Fruit fly (Drosophila melanogaster): ENCODE results near the gene p38a.

Gene p38a

DNA sequence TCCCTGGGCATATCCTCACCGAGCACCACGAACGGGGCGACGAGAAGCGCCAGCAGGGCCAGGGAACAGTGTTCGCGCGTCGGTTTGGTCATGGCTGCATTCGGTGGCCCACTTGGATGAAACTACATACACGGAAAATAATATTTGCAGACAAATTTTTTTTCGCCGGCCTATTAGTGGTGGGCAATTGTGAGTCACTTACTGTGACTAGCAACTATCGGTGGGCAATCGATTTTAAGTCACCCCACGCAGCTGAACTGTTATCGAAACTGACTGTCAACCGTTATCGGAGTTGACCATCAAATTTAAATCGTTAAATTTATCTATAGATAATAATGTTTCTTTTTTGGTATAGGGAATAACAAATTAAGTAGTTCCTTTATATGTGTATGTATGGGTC is 17.2 kb upstream of the p38a start, which contains the start of gene CG5510 (continued):
- TF ChIP-seq schlank (tag; optimal IDR thresholded peaks at IDR 0.05): no peak
- TF ChIP-seq crc (GFP tag; optimal IDR thresholded peaks at IDR 0.05): no peak
- no peak; the same call in 1 of the 2 replicates for TF ChIP-seq CG4404 (GFP tag; IDR thresholded peaks at IDR 0.05)
- no peak for TF ChIP-seq Hand (GFP tag; optimal IDR thresholded peaks at IDR 0.05)
- TF ChIP-seq MESR4 (GFP tag; optimal IDR thresholded peaks at IDR 0.05): peak; percentile 90
- TF ChIP-seq CG4617 (GFP tag; optimal IDR thresholded peaks at IDR 0.05; ENCODE audit: borderline replicate concordance): peak; percentile 72
- TF ChIP-seq CG10274 (GFP tag; optimal IDR thresholded peaks at IDR 0.05): no peak
- TF ChIP-seq CG10366 (GFP tag; IDR thresholded peaks at IDR 0.05): no peak
- TF ChIP-seq mam (GFP tag; optimal IDR thresholded peaks at IDR 0.05): peak; percentile 67
- TF ChIP-seq Abd-B (GFP tag; optimal IDR thresholded peaks at IDR 0.05): no peak
- no peak for TF ChIP-seq Gsc (GFP tag; IDR thresholded peaks at IDR 0.05)
- peak; percentile 11 for TF ChIP-seq Bteb2 (GFP tag; optimal IDR thresholded peaks at IDR 0.05)
- peak; percentile 96 for TF ChIP-seq Ets65A (GFP tag)
- no peak for TF ChIP-seq slp2 (GFP tag; optimal IDR thresholded peaks at IDR 0.05)
- TF ChIP-seq lab (GFP tag; optimal IDR thresholded peaks at IDR 0.05): no peak
- TF ChIP-seq CG31388 (GFP tag; optimal IDR thresholded peaks at IDR 0.05): no peak
- peak; percentile 62 for TF ChIP-seq Hmr (GFP tag; optimal IDR thresholded peaks at IDR 0.05)
- no peak for TF ChIP-seq MTF-1 (GFP tag; optimal IDR thresholded peaks at IDR 0.05; ENCODE audit: borderline replicate concordance)
- no peak for TF ChIP-seq CG2202 (tag; optimal IDR thresholded peaks at IDR 0.05)
- TF ChIP-seq abd-A (tag; optimal IDR thresholded peaks at IDR 0.05): no peak
- TF ChIP-seq CG6254 (GFP tag; optimal IDR thresholded peaks at IDR 0.05): no peak
- TF ChIP-seq dpn (GFP tag; optimal IDR thresholded peaks at IDR 0.05): peak; percentile 46 to 68
- TF ChIP-seq Mes4 (GFP tag; optimal IDR thresholded peaks at IDR 0.05): no peak
- TF ChIP-seq CG4424 (GFP tag; optimal IDR thresholded peaks at IDR 0.05): peak; percentile 19
- no peak for TF ChIP-seq CG6765 (GFP tag; optimal IDR thresholded peaks at IDR 0.05)
- TF ChIP-seq Sox100B (GFP tag; optimal IDR thresholded peaks at IDR 0.05): no peak
- no peak for TF ChIP-seq pb (GFP tag; optimal IDR thresholded peaks at IDR 0.05)
- peak; percentile 86 for TF ChIP-seq gro (GFP tag; optimal IDR thresholded peaks at IDR 0.05)
- TF ChIP-seq sima (GFP tag; optimal IDR thresholded peaks at IDR 0.05): no peak
- TF ChIP-seq NfI (GFP tag; optimal IDR thresholded peaks at IDR 0.05): peak; percentile 27
- no peak for TF ChIP-seq CG17912 (GFP tag; optimal IDR thresholded peaks at IDR 0.05)
- TF ChIP-seq Bgb (GFP tag; IDR thresholded peaks at IDR 0.05; ENCODE audit: partially characterized antibody): peak; percentile 99
- no peak for TF ChIP-seq ham (GFP tag; IDR thresholded peaks at IDR 0.05)
- no peak for TF ChIP-seq CG5953 (GFP tag; IDR thresholded peaks at IDR 0.05)
- peak; percentile 78 for TF ChIP-seq slbo (GFP tag; IDR thresholded peaks at IDR 0.05)
- TF ChIP-seq ab (GFP tag; optimal IDR thresholded peaks at IDR 0.05): peak; percentile 16
- TF ChIP-seq sim (GFP tag; IDR thresholded peaks at IDR 0.05): no peak
- TF ChIP-seq CG16779 (GFP tag; IDR thresholded peaks at IDR 0.05): no peak; the same call in 1 of the 2 replicates
- peak; percentile 98 for TF ChIP-seq CG7963 (GFP tag; IDR thresholded peaks at IDR 0.05; ENCODE audit: partially characterized antibody)
- TF ChIP-seq Dp (GFP tag; optimal IDR thresholded peaks at IDR 0.05): peak; percentile 96
- peak; percentile 32; the same call in 1 of the 2 replicates for TF ChIP-seq CG6272 (GFP tag; IDR thresholded peaks at IDR 0.05)
- peak; percentile 47 for TF ChIP-seq HLH3B (GFP tag; IDR thresholded peaks at IDR 0.05)
- TF ChIP-seq CG13287 (GFP tag; IDR thresholded peaks at IDR 0.05; ENCODE audit: partially characterized antibody): peak; percentile 99
- no peak for TF ChIP-seq cad (GFP tag; optimal IDR thresholded peaks at IDR 0.05)
- TF ChIP-seq CG9797 (GFP tag; optimal IDR thresholded peaks at IDR 0.05): peak; percentile 57
- TF ChIP-seq CG10979 (tag; optimal IDR thresholded peaks at IDR 0.05): peak; percentile 7
- no peak for TF ChIP-seq CG14667 (GFP tag; IDR thresholded peaks at IDR 0.05)
- no peak for TF ChIP-seq Dip2 (GFP tag; IDR thresholded peaks at IDR 0.05)
- no peak for TF ChIP-seq CG8290 (GFP tag; optimal IDR thresholded peaks at IDR 0.05)
- peak in 1 of 2 experiments; percentile 89 for TF ChIP-seq CG8290 (tag; optimal IDR thresholded peaks at IDR 0.05)
- TF ChIP-seq eyg (GFP tag; optimal IDR thresholded peaks at IDR 0.05): peak; percentile 39
- peak; percentile 57; the same call in 2 of the 3 replicates for TF ChIP-seq Aef1 (GFP tag; IDR thresholded peaks at IDR 0.05)
